Worm (Caenorhabditis elegans): ENCODE data around the gene F48F7.6.

ce11 chrX:14024400-14024953 is 46.8 kb downstream of the F48F7.6 start:
- TF ChIP-seq Y53G8AR.9 (GFP tag; conservative IDR thresholded peaks at IDR 0.05) (no peak), dpl-1 (GFP tag; optimal IDR thresholded peaks at IDR 0.05) (no peak), F22D6.2 (tag; optimal IDR thresholded peaks at IDR 0.05) (no peak), nfya-1 (tag; optimal IDR thresholded peaks at IDR 0.05; ENCODE audit: borderline replicate concordance, insufficient read depth) (no peak), nfya-2 (GFP tag; IDR thresholded peaks at IDR 0.05) (no peak), lir-1 (GFP tag; conservative IDR thresholded peaks at IDR 0.05) (no peak), ZK185.1 (tag; optimal IDR thresholded peaks at IDR 0.05; ENCODE audit: poor library complexity, severe bottlenecking) (no peak), hlh-12 (tag; optimal IDR thresholded peaks at IDR 0.05) (no peak), ztf-28 (GFP tag; IDR thresholded peaks at IDR 0.05) (no peak), unc-62 (GFP tag; optimal IDR thresholded peaks at IDR 0.05) (no peak)
